Worm (Caenorhabditis elegans): ENCODE measurements around the gene C10B5.3.

The C10B5.3 gene

ce11 chrV:8606099-8606696, 18.2 kb upstream of the C10B5.3 start, which contains the start of gene vps-60 (continued):
- no peak for TF ChIP-seq lin-39 (tag; optimal IDR thresholded peaks at IDR 0.05)
- TF ChIP-seq nhr-111 (GFP tag; optimal IDR thresholded peaks at IDR 0.05): no peak
- TF ChIP-seq lim-7 (GFP tag; IDR thresholded peaks at IDR 0.05): 0 out of 2 replicates have a peak, but pooled peaks have one; percentile 26
- peak; percentile 23 for TF ChIP-seq pqm-1 (tag; optimal IDR thresholded peaks at IDR 0.05)
- TF ChIP-seq cey-2 (tag; optimal IDR thresholded peaks at IDR 0.05; ENCODE audit: borderline replicate concordance, insufficient read depth): peak; percentile 21

ce11 chrV:8603272-8603671, 15.3 kb upstream of the C10B5.3 start, which contains the start of gene F41E6.5:
F41E6.5 (plus strand) TSS chrV:8603480.
- TF ChIP-seq nhr-237 (tag; optimal IDR thresholded peaks at IDR 0.05): no peak
- no peak for TF ChIP-seq nhr-25 (tag; optimal IDR thresholded peaks at IDR 0.05; ENCODE audit: borderline replicate concordance, insufficient read depth)
- TF ChIP-seq ztf-11 (tag; optimal IDR thresholded peaks at IDR 0.05): no peak
- no peak for TF ChIP-seq unc-130 (GFP tag; optimal IDR thresholded peaks at IDR 0.05)
- TF ChIP-seq nhr-10 (tag; optimal IDR thresholded peaks at IDR 0.05): no peak
- no peak for TF ChIP-seq ceh-44 (GFP tag; IDR thresholded peaks at IDR 0.05)
- TF ChIP-seq vab-7 (GFP tag; IDR thresholded peaks at IDR 0.05): no peak
- no peak for TF ChIP-seq unc-62 (GFP tag; optimal IDR thresholded peaks at IDR 0.05 in 1 of 2)
- no peak for TF ChIP-seq unc-62 (tag; optimal IDR thresholded peaks at IDR 0.05)
- no peak for TF ChIP-seq D1046.2 (GFP tag; IDR thresholded peaks at IDR 0.05)
- no peak for TF ChIP-seq snpc-1.2 (GFP tag; IDR thresholded peaks at IDR 0.05)
- no peak for TF ChIP-seq nhr-11 (tag; optimal IDR thresholded peaks at IDR 0.05)
- no peak for TF ChIP-seq set-16 (GFP tag; IDR thresholded peaks at IDR 0.05)
- TF ChIP-seq F44E2.7 (GFP tag; IDR thresholded peaks at IDR 0.05): no peak
- peak; percentile 48 for TF ChIP-seq hlh-30 (tag; optimal IDR thresholded peaks at IDR 0.05; ENCODE audit: insufficient read depth)
- TF ChIP-seq attf-4 (tag; optimal IDR thresholded peaks at IDR 0.05): no peak
- no peak for TF ChIP-seq Y48G9A.11 (GFP tag; IDR thresholded peaks at IDR 0.05)
- peak; percentile 65 for TF ChIP-seq dmd-6 (GFP tag; IDR thresholded peaks at IDR 0.05)
- TF ChIP-seq nhr-41 (GFP tag; IDR thresholded peaks at IDR 0.05): no peak
- TF ChIP-seq pha-4 (GFP tag; IDR thresholded peaks at IDR 0.05): no peak
- no peak for TF ChIP-seq pha-4 (tag; optimal IDR thresholded peaks at IDR 0.05)
- peak; percentile 59 for TF ChIP-seq nhr-77 (tag; optimal IDR thresholded peaks at IDR 0.05)
- no peak for TF ChIP-seq zag-1 (tag; optimal IDR thresholded peaks at IDR 0.05)
- TF ChIP-seq cey-2 (tag; optimal IDR thresholded peaks at IDR 0.05; ENCODE audit: borderline replicate concordance, insufficient read depth): no peak
- TF ChIP-seq madf-9 (GFP tag; conservative IDR thresholded peaks at IDR 0.05): no peak
- no peak for TF ChIP-seq daf-19 (GFP tag; conservative IDR thresholded peaks at IDR 0.05)
- no peak for TF ChIP-seq T26A8.4 (GFP tag; IDR thresholded peaks at IDR 0.05)
- TF ChIP-seq ceh-82 (tag; optimal IDR thresholded peaks at IDR 0.05): no peak
- no peak for TF ChIP-seq daf-8 (GFP tag; IDR thresholded peaks at IDR 0.05)
- no peak for TF ChIP-seq fos-1 (tag; optimal IDR thresholded peaks at IDR 0.05)
- no peak for TF ChIP-seq jun-1 (tag; optimal IDR thresholded peaks at IDR 0.05)
- TF ChIP-seq spr-3 (GFP tag; optimal IDR thresholded peaks at IDR 0.05): no peak
- peak; percentile 54 for TF ChIP-seq pqm-1 (tag; optimal IDR thresholded peaks at IDR 0.05)
- peak; percentile 74 for TF ChIP-seq nhr-28 (tag; optimal IDR thresholded peaks at IDR 0.05)
- TF ChIP-seq F10B5.3 (tag; optimal IDR thresholded peaks at IDR 0.05): no peak
- no peak for TF ChIP-seq lin-38 (GFP tag; IDR thresholded peaks at IDR 0.05)
- no peak for TF ChIP-seq nhr-42 (GFP tag; IDR thresholded peaks at IDR 0.05)
- TF ChIP-seq daf-12 (tag; optimal IDR thresholded peaks at IDR 0.05): no peak
- TF ChIP-seq mxl-3 (GFP tag; optimal IDR thresholded peaks at IDR 0.05): peak; percentile 63
- TF ChIP-seq mep-1 (tag; optimal IDR thresholded peaks at IDR 0.05): no peak
- TF ChIP-seq lin-1 (GFP tag; IDR thresholded peaks at IDR 0.05): no peak
- no peak for TF ChIP-seq mdt-29 (GFP tag; IDR thresholded peaks at IDR 0.05)
- no peak for TF ChIP-seq ceh-28 (tag; optimal IDR thresholded peaks at IDR 0.05)
- TF ChIP-seq spr-1 (tag; optimal IDR thresholded peaks at IDR 0.05): no peak
- TF ChIP-seq ZK337.2 (GFP tag; IDR thresholded peaks at IDR 0.05): no peak
- TF ChIP-seq ceh-62 (tag; optimal IDR thresholded peaks at IDR 0.05): no peak
- TF ChIP-seq unc-39 (tag; optimal IDR thresholded peaks at IDR 0.05): no peak

Data from whole organism, L4 larva.